Worm (Caenorhabditis elegans): ENCODE data around the gene cyp-35B3.

Gene cyp-35B3

ce11 chrV:3976964-3977363 lies 31.8 kb downstream of the cyp-35B3 start, which contains the start of gene str-83:
TSS of gene str-83 (plus strand) at chrV:3977264.
- TF ChIP-seq Y53G8AR.9 (GFP tag; conservative IDR thresholded peaks at IDR 0.05) (no peak), athp-1 (tag; optimal IDR thresholded peaks at IDR 0.05) (no peak), ZK185.1 (tag; optimal IDR thresholded peaks at IDR 0.05; ENCODE audit: poor library complexity, severe bottlenecking) (no peak), somi-1 (GFP tag; optimal IDR thresholded peaks at IDR 0.05) (no peak)

- no peak for TF ChIP-seq pbrm-1 (GFP tag; IDR thresholded peaks at IDR 0.05)
- TF ChIP-seq bed-1 (GFP tag; IDR thresholded peaks at IDR 0.05): no peak
- TF ChIP-seq aptf-2 (GFP tag; conservative IDR thresholded peaks at IDR 0.05): no peak
- TF ChIP-seq C17E4.6 (GFP tag; IDR thresholded peaks at IDR 0.05): no peak
- no peak for TF ChIP-seq gei-17 (GFP tag; optimal IDR thresholded peaks at IDR 0.05)
- no peak for TF ChIP-seq attf-5 (GFP tag; optimal IDR thresholded peaks at IDR 0.05)
- no peak for TF ChIP-seq snpc-1.1 (tag; optimal IDR thresholded peaks at IDR 0.05; ENCODE audit: insufficient read depth)
- no peak for TF ChIP-seq nhr-90 (tag; optimal IDR thresholded peaks at IDR 0.05)
- no peak for TF ChIP-seq F57A8.1 (GFP tag; optimal IDR thresholded peaks at IDR 0.05)
Observed at ce11 chrV:3979053-3979452, 33.9 kb downstream of the cyp-35B3 start, which contains the start of gene nlp-34. TSS of gene nlp-34 (minus strand) at chrV:3979134.

ce11 chrV:3979819-3980218 lies 34.7 kb downstream of the cyp-35B3 start, which contains the start of gene nlp-31:
TSS of gene nlp-31 (plus strand) at chrV:3980055.
- TF ChIP-seq lag-1 (GFP tag; IDR thresholded peaks at IDR 0.05): no peak
- no peak for TF ChIP-seq mcd-1 (GFP tag; IDR thresholded peaks at IDR 0.05)
- no peak for TF ChIP-seq zfh-2 (GFP tag; conservative IDR thresholded peaks at IDR 0.05)
- no peak for TF ChIP-seq egl-44 (GFP tag; IDR thresholded peaks at IDR 0.05)
- TF ChIP-seq tbx-9 (tag; optimal IDR thresholded peaks at IDR 0.05; ENCODE audit: borderline replicate concordance): no peak
- TF ChIP-seq Y67H2A.10 (GFP tag; conservative IDR thresholded peaks at IDR 0.05): no peak
- no peak for TF ChIP-seq ztf-3 (GFP tag; optimal IDR thresholded peaks at IDR 0.05)
- TF ChIP-seq ZK185.1 (tag; optimal IDR thresholded peaks at IDR 0.05; ENCODE audit: poor library complexity, severe bottlenecking): no peak
- no peak for TF ChIP-seq gei-17 (GFP tag; optimal IDR thresholded peaks at IDR 0.05)
- TF ChIP-seq F23B12.7 (tag; optimal IDR thresholded peaks at IDR 0.05; ENCODE audit: insufficient read depth): no peak
- no peak for TF ChIP-seq rcor-1 (GFP tag; IDR thresholded peaks at IDR 0.05)
- no peak for TF ChIP-seq F57A8.1 (GFP tag; optimal IDR thresholded peaks at IDR 0.05)

- TF ChIP-seq dpff-1 (tag; optimal IDR thresholded peaks at IDR 0.05) (no peak), F52B5.7 (tag; optimal IDR thresholded peaks at IDR 0.05) (no peak), aptf-3 (GFP tag; IDR thresholded peaks at IDR 0.05) (no peak), madf-8 (GFP tag; conservative IDR thresholded peaks at IDR 0.05) (no peak), lag-1 (GFP tag; IDR thresholded peaks at IDR 0.05) (no peak)
Observed at ce11 chrV:3980228-3980933, 35.2 kb downstream of the cyp-35B3 start.

- TF ChIP-seq F39B2.1 (GFP tag; IDR thresholded peaks at IDR 0.05) (no peak), snpc-1.3 (tag; optimal IDR thresholded peaks at IDR 0.05; ENCODE audit: insufficient read depth) (no peak), B0035.1 (tag; optimal IDR thresholded peaks at IDR 0.05) (no peak), attf-3 (GFP tag; conservative IDR thresholded peaks at IDR 0.05) (no peak), mel-28 (tag; optimal IDR thresholded peaks at IDR 0.05; ENCODE audit: borderline replicate concordance) (no peak)
Observed at ce11 chrV:3981680-3982079, 36.5 kb downstream of the cyp-35B3 start, which contains the start of gene nlp-30. TSS of gene nlp-30 (plus strand) at chrV:3981980.
